Worm (Caenorhabditis elegans) whole organism, late embryonic: ENCODE results near the gene glb-14.

ENCODE experiments used
- fkh-10 ChIP-seq: fragments of 150-350 bp; optimal IDR thresholded peaks from 2 replicates; lab custom pipeline; 2014; ENCODE audit warnings: missing biosample characterization, missing genetic modification reagents, missing genetic modification characterization
- hlh-15 ChIP-seq: sonication (generic microtip); optimal IDR thresholded peaks from 2 replicates; lab custom pipeline; 2016; ENCODE audit warnings: missing genetic modification characterization, missing compliant biosample characterization
- odd-2 ChIP-seq: sonication (generic microtip); optimal IDR thresholded peaks from 2 replicates; lab custom pipeline; 2017; ENCODE audit warnings: antibody characterized with exemption, mild to moderate bottlenecking, missing genetic modification characterization, missing compliant biosample characterization

DNA sequence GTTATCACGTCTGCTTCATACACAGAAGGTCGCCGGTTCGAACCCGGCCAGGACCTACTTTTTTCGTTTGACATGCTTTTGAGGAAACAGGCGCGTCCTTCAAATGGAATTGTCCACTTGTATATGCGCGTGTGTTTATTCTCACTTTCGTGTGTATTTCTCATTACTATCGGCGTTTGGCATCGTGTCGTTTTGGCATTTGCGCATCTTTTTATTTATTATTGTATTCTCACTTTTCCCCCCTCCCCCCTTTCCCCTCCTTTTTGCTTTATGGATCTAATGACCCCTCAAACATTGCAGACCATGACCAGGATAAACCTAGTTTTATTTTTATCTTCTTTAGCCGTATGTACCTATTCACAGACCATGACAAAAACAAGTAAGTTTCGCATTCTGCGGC is 27.4 kb downstream of the glb-14 start, which contains the start of gene F21A3.3:
- TF ChIP-seq hlh-15 (tag; lab: Kevin White, UChicago) = no peak
- TF ChIP-seq fkh-10 (GFP tag; lab: Kevin White, UChicago) = no peak
- TF ChIP-seq odd-2 = no peak
